Fruit fly (Drosophila melanogaster) whole organism, embryonic: ENCODE data around the gene CG32647.

ENCODE experiments used
- Awh ChIP-seq: fragments of 200-800 bp; sonication (Bioruptor generic); IDR thresholded peaks from 2 replicates; pipeline ENCODE4, ENCODE4 v1.3.6; 2022; ENCODE audit warnings: missing biosample characterization, missing genetic modification characterization
- Bgb ChIP-seq: fragments of 200-800 bp; sonication (Bioruptor generic); IDR thresholded peaks from 2 replicates; pipeline ENCODE4 v1.3.6; 2022; ENCODE audit warnings: missing biosample characterization, missing genetic modification characterization; ENCODE audit not compliant: partially characterized antibody
- Blimp-1 ChIP-seq: fragments of 200-800 bp; sonication (Bioruptor generic); optimal IDR thresholded peaks from 3 replicates; lab custom pipeline; 2018; ENCODE audit warnings: missing biosample characterization, missing genetic modification characterization, mild to moderate bottlenecking, moderate library complexity, missing genetic modification reagents
- CG10147 ChIP-seq: fragments of 200-800 bp; sonication (Bioruptor generic); optimal IDR thresholded peaks from 2 replicates; lab custom pipeline; 2019; ENCODE audit warnings: missing biosample characterization, mild to moderate bottlenecking, missing genetic modification characterization, moderate library complexity
- CG10321 ChIP-seq: fragments of 200-800 bp; sonication (Bioruptor generic); IDR thresholded peaks from 2 replicates; pipeline ENCODE4 v1.3.6; 2022; ENCODE audit warnings: missing biosample characterization, missing genetic modification characterization
- CG11093 ChIP-seq: fragments of 200-800 bp; sonication (Bioruptor generic); IDR thresholded peaks from 3 replicates; pipeline ENCODE4 v1.3.6; 2022; ENCODE audit warnings: missing biosample characterization, missing genetic modification characterization
- CG11695 ChIP-seq: fragments of 200-800 bp; sonication (Bioruptor generic); IDR thresholded peaks from 3 replicates; pipeline ENCODE4 v1.3.6; 2022; ENCODE audit warnings: missing biosample characterization, missing genetic modification characterization
- CG12299 ChIP-seq: fragments of 200-800 bp; sonication (Bioruptor generic); optimal IDR thresholded peaks from 2 replicates; lab custom pipeline; 2018; ENCODE audit warnings: missing biosample characterization, mild to moderate bottlenecking, missing genetic modification characterization
- CG12391 ChIP-seq: fragments of 200-800 bp; sonication (Bioruptor generic); optimal IDR thresholded peaks from 3 replicates; lab custom pipeline; 2018; ENCODE audit warnings: missing biosample characterization, mild to moderate bottlenecking, missing genetic modification characterization, moderate library complexity
- CG13624 ChIP-seq: fragments of 200-800 bp; sonication (Bioruptor generic); optimal IDR thresholded peaks from 2 replicates; lab custom pipeline; 2016; ENCODE audit warnings: missing biosample characterization, missing genetic modification characterization
- CG17328 ChIP-seq: fragments of 200-800 bp; sonication (Bioruptor generic); IDR thresholded peaks from 2 replicates; pipeline ENCODE4 v1.3.6; 2022; ENCODE audit warnings: missing biosample characterization, missing genetic modification characterization
- CG17385 ChIP-seq: fragments of 200-800 bp; sonication (Bioruptor generic); optimal IDR thresholded peaks from 3 replicates; lab custom pipeline; 2018; ENCODE audit warnings: missing biosample characterization, mild to moderate bottlenecking, missing genetic modification characterization
- CG2129 ChIP-seq: fragments of 200-800 bp; sonication (Bioruptor generic); IDR thresholded peaks from 2 replicates; pipeline ENCODE4 v1.3.6; 2022; ENCODE audit warnings: missing biosample characterization, missing genetic modification characterization; ENCODE audit not compliant: partially characterized antibody
- CG30403 ChIP-seq: fragments of 200-800 bp; sonication (Bioruptor generic); optimal IDR thresholded peaks from 3 replicates; lab custom pipeline; 2016; ENCODE audit warnings: missing biosample characterization, missing genetic modification characterization
- CG31441 ChIP-seq: fragments of 200-800 bp; sonication (Bioruptor generic); IDR thresholded peaks from 2 replicates; pipeline ENCODE4 v1.3.6; 2022; ENCODE audit warnings: missing biosample characterization, missing genetic modification characterization
- CG42726 ChIP-seq: fragments of 200-800 bp; sonication (Bioruptor generic); IDR thresholded peaks from 2 replicates; pipeline ENCODE4 v1.3.6; 2022; ENCODE audit warnings: missing biosample characterization, missing genetic modification characterization; ENCODE audit not compliant: partially characterized antibody
- CG4730 ChIP-seq: fragments of 200-800 bp; sonication (Bioruptor generic); IDR thresholded peaks from 2 replicates; pipeline ENCODE4 v1.3.6; 2022; ENCODE audit warnings: missing biosample characterization, missing genetic modification characterization
- CG5180 ChIP-seq: fragments of 200-800 bp; sonication (Bioruptor generic); optimal IDR thresholded peaks from 3 replicates; lab custom pipeline; 2017; ENCODE audit warnings: missing biosample characterization, missing genetic modification characterization, mild to moderate bottlenecking, moderate library complexity, missing genetic modification reagents
- CG6254 ChIP-seq: fragments of 200-800 bp; sonication (Bioruptor generic); optimal IDR thresholded peaks from 3 replicates; lab custom pipeline; 2017; ENCODE audit warnings: mild to moderate bottlenecking, missing biosample characterization, missing genetic modification reagents, missing genetic modification characterization
- CG7745 ChIP-seq: fragments of 200-800 bp; sonication (Bioruptor generic); optimal IDR thresholded peaks from 2 replicates; lab custom pipeline; 2018; ENCODE audit warnings: missing biosample characterization, mild to moderate bottlenecking, missing genetic modification characterization, moderate library complexity
- CG7963 ChIP-seq: fragments of 200-800 bp; sonication (Bioruptor generic); IDR thresholded peaks from 3 replicates; pipeline ENCODE4 v1.3.6; 2022; ENCODE audit warnings: missing biosample characterization, missing genetic modification characterization; ENCODE audit not compliant: partially characterized antibody
- CG8765 ChIP-seq: fragments of 200-800 bp; sonication (Bioruptor generic); IDR thresholded peaks from 2 replicates; pipeline ENCODE4 v1.3.6; 2022; ENCODE audit warnings: missing biosample characterization, missing genetic modification characterization
- CG9727 ChIP-seq: fragments of 200-800 bp; sonication (Bioruptor generic); optimal IDR thresholded peaks from 3 replicates; lab custom pipeline; 2017; ENCODE audit warnings: missing biosample characterization, mild to moderate bottlenecking, missing genetic modification characterization
- D ChIP-seq, 2 experiments: fragments of 200-800 bp in 1 of 2; fragments of >200 bp in 1 of 2; sonication (Bioruptor generic) in 1 of 2; optimal IDR thresholded peaks; 2 replicates in 1 of 2; 3 replicates in 1 of 2; lab custom pipeline; 2017; ENCODE audit warnings: mild to moderate bottlenecking in 1 of 2, missing biosample characterization in 1 of 2, missing genetic modification characterization in 1 of 2, missing genetic modification reagents in 1 of 2
- Dip2 ChIP-seq: fragments of 200-800 bp; sonication (Bioruptor generic); IDR thresholded peaks from 2 replicates; pipeline ENCODE4 v1.3.6; 2022; ENCODE audit warnings: missing biosample characterization, missing genetic modification characterization
- Doc3 ChIP-seq: fragments of 200-800 bp; sonication (Bioruptor generic); IDR thresholded peaks from 3 replicates; pipeline ENCODE4 v1.3.6; 2022; ENCODE audit warnings: missing biosample characterization, missing genetic modification characterization; ENCODE audit not compliant: partially characterized antibody
- HmgD ChIP-seq: fragments of 200-800 bp; sonication (Bioruptor generic); optimal IDR thresholded peaks from 3 replicates; lab custom pipeline; 2016; ENCODE audit warnings: missing biosample characterization, missing genetic modification characterization
- Lhr ChIP-seq: fragments of 200-800 bp; sonication (Bioruptor generic); optimal IDR thresholded peaks from 3 replicates; lab custom pipeline; 2017; ENCODE audit warnings: mild to moderate bottlenecking, missing biosample characterization, missing genetic modification reagents, missing genetic modification characterization
- Med ChIP-seq: fragments of 200-800 bp; sonication (Bioruptor generic); peaks from one replicate; lab custom pipeline; 2016; ENCODE audit warnings: missing biosample characterization, missing genetic modification characterization, mild to moderate bottlenecking, inconsistent platforms, moderate library complexity
- PHDP ChIP-seq: fragments of 200-800 bp; sonication (Bioruptor generic); optimal IDR thresholded peaks from 3 replicates; lab custom pipeline; 2018; ENCODE audit warnings: missing biosample characterization, mild to moderate bottlenecking, missing genetic modification characterization, moderate library complexity
- Ptx1 ChIP-seq: fragments of 200-800 bp; sonication (Bioruptor generic); IDR thresholded peaks from 2 replicates; pipeline ENCODE4 v1.3.6; 2022; ENCODE audit warnings: missing biosample characterization, missing genetic modification characterization
- Ssrp ChIP-seq: fragments of 200-800 bp; sonication (Bioruptor generic); optimal IDR thresholded peaks from 2 replicates; lab custom pipeline; 2018; ENCODE audit warnings: missing biosample characterization, mild to moderate bottlenecking, missing genetic modification characterization, moderate library complexity
- Stat92E ChIP-seq, 3 experiments: fragments of >200 bp in 2 of 3; fragments of 200-800 bp in 1 of 3; sonication (Bioruptor generic) in 1 of 3; optimal IDR thresholded peaks; 2 replicates each; lab custom pipeline; 2017 to 2019; ENCODE audit warnings: missing biosample characterization in 3 of 3, missing genetic modification characterization in 3 of 3, mild to moderate bottlenecking in 1 of 3, moderate library complexity in 1 of 3
- Taf1 ChIP-seq: fragments of 200-800 bp; sonication (Bioruptor generic); IDR thresholded peaks from 2 replicates; pipeline ENCODE4 v1.3.6; 2022; ENCODE audit warnings: missing biosample characterization, missing genetic modification characterization
- bbx ChIP-seq: fragments of 200-800 bp; sonication (Bioruptor generic); IDR thresholded peaks from 2 replicates; pipeline ENCODE4 v1.3.6; 2022; ENCODE audit warnings: missing biosample characterization, missing genetic modification characterization; ENCODE audit not compliant: partially characterized antibody
- br ChIP-seq: fragments of >200 bp; optimal IDR thresholded peaks from 2 replicates; lab custom pipeline; 2017
- crp ChIP-seq, 2 experiments: fragments of 200-800 bp; sonication (Bioruptor generic); optimal IDR thresholded peaks; 2 replicates in 1 of 2; 3 replicates in 1 of 2; lab custom pipeline; 2017; ENCODE audit warnings: missing biosample characterization in 2 of 2, missing genetic modification characterization in 2 of 2, mild to moderate bottlenecking in 1 of 2, moderate library complexity in 1 of 2
- esg ChIP-seq: fragments of 200-800 bp; sonication (Bioruptor generic); conservative IDR thresholded peaks from 2 replicates; pipeline ENCODE4 v1.3.6; 2022; ENCODE audit warnings: missing biosample characterization, missing genetic modification characterization
- fd64A ChIP-seq: fragments of 200-800 bp; sonication (Bioruptor generic); optimal IDR thresholded peaks from 3 replicates; lab custom pipeline; 2018; ENCODE audit warnings: missing biosample characterization, mild to moderate bottlenecking, missing genetic modification characterization
- grn ChIP-seq: fragments of 200-800 bp; sonication (Bioruptor generic); optimal IDR thresholded peaks from 3 replicates; lab custom pipeline; 2017; ENCODE audit warnings: missing biosample characterization, missing genetic modification characterization
- nerfin-1 ChIP-seq: fragments of 200-800 bp; sonication (Bioruptor generic); optimal IDR thresholded peaks from 3 replicates; lab custom pipeline; 2019; ENCODE audit warnings: missing biosample characterization, mild to moderate bottlenecking, missing genetic modification characterization, moderate library complexity
- nerfin-2 ChIP-seq: fragments of 200-800 bp; sonication (Bioruptor generic); IDR thresholded peaks from 2 replicates; pipeline ENCODE4 v1.3.6; 2022; ENCODE audit warnings: missing biosample characterization, missing genetic modification characterization; ENCODE audit not compliant: partially characterized antibody
- onecut ChIP-seq: fragments of 200-800 bp; sonication (Bioruptor generic); IDR thresholded peaks from 2 replicates; pipeline ENCODE4 v1.3.6; 2022; ENCODE audit warnings: missing biosample characterization, missing genetic modification characterization
- pzg ChIP-seq: fragments of 200-800 bp; sonication (Bioruptor generic); optimal IDR thresholded peaks from 3 replicates; lab custom pipeline; 2018; ENCODE audit warnings: missing biosample characterization, mild to moderate bottlenecking, missing genetic modification characterization, moderate library complexity
- scrt ChIP-seq: fragments of 200-800 bp; sonication (Bioruptor generic); optimal IDR thresholded peaks from 2 replicates; lab custom pipeline; 2018; ENCODE audit warnings: missing biosample characterization, mild to moderate bottlenecking, missing genetic modification characterization, moderate library complexity
- vnd ChIP-seq: fragments of 200-800 bp; sonication (Bioruptor generic); IDR thresholded peaks from 3 replicates; pipeline ENCODE4 v1.3.6; 2022; ENCODE audit warnings: missing biosample characterization, missing genetic modification characterization; ENCODE audit not compliant: partially characterized antibody
- zen2 ChIP-seq: fragments of 200-800 bp; sonication (Bioruptor generic); IDR thresholded peaks from 3 replicates; pipeline ENCODE4 v1.3.6; 2022; ENCODE audit warnings: missing biosample characterization, missing genetic modification characterization; ENCODE audit not compliant: partially characterized antibody

CG32647 gene

dm6 chrX:12734710-12735462 lies 49.9 kb downstream of the CG32647 start (continued):
- TF ChIP-seq CG4730 (GFP tag; lab: Robert Waterston, UW) (peak; percentile 87), Med (GFP tag; lab: Kevin White, UChicago) (no peak), bbx (peak; percentile 51; the same call in 1 of the 2 replicates), CG31441 (GFP tag; lab: Robert Waterston, UW) (peak; percentile 82; the same call in 1 of the 2 replicates), CG8765 (GFP tag; lab: Robert Waterston, UW) (peak; percentile 45; the same call in 1 of the 2 replicates), CG6254 (GFP tag; lab: Kevin White, UChicago) (peak; percentile 79), CG10147 (peak; percentile 81), CG5180 (GFP tag; lab: Kevin White, UChicago) (no peak), Lhr (GFP tag; lab: Kevin White, UChicago) (peak; percentile 42), CG12299 (peak; percentile 87), nerfin-1 (tag; lab: Kevin White, UChicago) (peak; percentile 80), Taf1 (GFP tag; lab: Robert Waterston, UW) (peak; percentile 86), CG11093 (GFP tag; lab: Robert Waterston, UW) (peak; percentile 87), esg (GFP tag; lab: Robert Waterston, UW) (peak; percentile 84), Stat92E (GFP tag; optimal IDR thresholded peaks at IDR 0.05; lab: Kevin White, UChicago) (no peak), CG2129 (GFP tag; lab: Robert Waterston, UW) (no peak), Bgb (peak; percentile 56; the same call in 1 of the 2 replicates), HmgD (no peak), crp (GFP tag; optimal IDR thresholded peaks at IDR 0.05; lab: Kevin White, UChicago) (no peak), Ssrp (peak; percentile 86), grn (GFP tag; lab: Kevin White, UChicago) (no peak), Dip2 (GFP tag; lab: Robert Waterston, UW) (no peak), CG13624 (no peak), CG17385 (peak; percentile 95), br (lab: Kevin White, UChicago) (no peak), CG12391 (tag; lab: Kevin White, UChicago) (peak; percentile 90), CG9727 (GFP tag; lab: Kevin White, UChicago) (peak; percentile 81), scrt (GFP tag; lab: Kevin White, UChicago) (peak; percentile 84), D (optimal IDR thresholded peaks at IDR 0.05; lab: Kevin White, UChicago) (no peak), D (GFP tag; optimal IDR thresholded peaks at IDR 0.05; lab: Kevin White, UChicago) (peak; percentile 82), CG30403 (peak; percentile 80), PHDP (tag; lab: Kevin White, UChicago) (peak; percentile 93), CG7745 (tag; lab: Kevin White, UChicago) (no peak), pzg (GFP tag; lab: Kevin White, UChicago) (no peak), Doc3 (GFP tag; lab: Robert Waterston, UW) (no peak), Awh (GFP tag; lab: Robert Waterston, UW) (peak; percentile 71), onecut (GFP tag; lab: Robert Waterston, UW) (peak; percentile 58), CG7963 (GFP tag; lab: Robert Waterston, UW) (no peak), fd64A (GFP tag; lab: Kevin White, UChicago) (no peak), CG42726 (GFP tag; lab: Robert Waterston, UW) (0 out of 2 replicates have a peak, but pooled peaks have one; percentile 6), nerfin-2 (GFP tag; lab: Robert Waterston, UW) (no peak), CG11695 (GFP tag; lab: Robert Waterston, UW) (peak; percentile 88), CG17328 (GFP tag; lab: Robert Waterston, UW) (peak; percentile 78), Ptx1 (GFP tag; lab: Robert Waterston, UW) (peak; percentile 93), zen2 (GFP tag; lab: Robert Waterston, UW) (no peak), vnd (GFP tag; lab: Robert Waterston, UW) (no peak), CG10321 (peak; percentile 41; the same call in 1 of the 2 replicates), Blimp-1 (GFP tag; lab: Kevin White, UChicago) (peak; percentile 80)
